Worm (Caenorhabditis elegans) whole organism, L2 larva: ENCODE data around the gene F13A7.14.

ENCODE experiments used
- ZK546.5 ChIP-seq: sonication (generic microtip); optimal IDR thresholded peaks from 2 replicates; lab custom pipeline; 2017; ENCODE audit warnings: missing biosample characterization, missing genetic modification characterization
- lin-11 ChIP-seq: fragments of 150-350 bp; sonication (generic microtip); optimal IDR thresholded peaks from 2 replicates; lab custom pipeline; 2014; ENCODE audit warnings: missing biosample characterization, missing genetic modification characterization, inconsistent platforms, mixed read lengths

- no peak for TF ChIP-seq lin-11 (tag; lab: Kevin White, UChicago)
- no peak for TF ChIP-seq ZK546.5
Observed at ce11 chrV:16377849-16378248, 23.8 kb upstream of the F13A7.14 start, which contains the start of gene F13A7.1.
